Fruit fly (Drosophila melanogaster) whole organism, pupa: ENCODE results near the gene CG43403.

ENCODE experiments used
- CG10348 ChIP-seq: fragments of 200-800 bp; sonication (Bioruptor generic); IDR thresholded peaks from 2 replicates; pipeline ENCODE4 v1.3.6; 2022; ENCODE audit warnings: missing biosample characterization, missing genetic modification characterization
- CG12605 ChIP-seq: fragments of 200-800 bp; sonication (Bioruptor generic); IDR thresholded peaks from 2 replicates; pipeline ENCODE4 v1.3.6; 2022; ENCODE audit warnings: missing biosample characterization, missing genetic modification characterization
- CG13204 ChIP-seq: fragments of 200-800 bp; sonication (Bioruptor generic); optimal IDR thresholded peaks from 2 replicates; lab custom pipeline; 2018; ENCODE audit warnings: missing biosample characterization, mild to moderate bottlenecking, missing genetic modification characterization, moderate library complexity
- CG14655 ChIP-seq: fragments of 200-800 bp; sonication (Bioruptor generic); optimal IDR thresholded peaks from 3 replicates; lab custom pipeline; 2017; ENCODE audit warnings: mild to moderate bottlenecking, missing biosample characterization, missing genetic modification reagents, missing genetic modification characterization
- CG15710 ChIP-seq: fragments of 200-800 bp; sonication (Bioruptor generic); optimal IDR thresholded peaks from 2 replicates; lab custom pipeline; 2018; ENCODE audit warnings: missing biosample characterization, mild to moderate bottlenecking, missing genetic modification characterization, moderate library complexity
- CG17806 ChIP-seq: fragments of 200-800 bp; sonication (Bioruptor generic); optimal IDR thresholded peaks from 2 replicates; lab custom pipeline; 2018; ENCODE audit warnings: missing biosample characterization, mild to moderate bottlenecking, missing genetic modification characterization, moderate library complexity
- CG32121 ChIP-seq: fragments of 200-800 bp; sonication (Bioruptor generic); IDR thresholded peaks from 2 replicates; pipeline ENCODE4 v1.3.6; 2022; ENCODE audit warnings: missing biosample characterization, missing genetic modification characterization
- CG34367 ChIP-seq: fragments of 200-800 bp; sonication (Bioruptor generic); optimal IDR thresholded peaks from 2 replicates; lab custom pipeline; 2018; ENCODE audit warnings: missing biosample characterization, mild to moderate bottlenecking, missing genetic modification characterization
- CG4496 ChIP-seq: fragments of 200-800 bp; sonication (Bioruptor generic); IDR thresholded peaks from 3 replicates; pipeline ENCODE4 v1.3.6; 2022; ENCODE audit warnings: missing biosample characterization, missing genetic modification characterization
- CG8159 ChIP-seq: fragments of 200-800 bp; sonication (Bioruptor generic); optimal IDR thresholded peaks from 3 replicates; lab custom pipeline; 2018; ENCODE audit warnings: missing biosample characterization, mild to moderate bottlenecking, missing genetic modification characterization, moderate library complexity
- CG8301 ChIP-seq: fragments of 200-800 bp; sonication (Bioruptor generic); optimal IDR thresholded peaks from 2 replicates; lab custom pipeline; 2018; ENCODE audit warnings: missing biosample characterization, mild to moderate bottlenecking, missing genetic modification characterization
- CG9948 ChIP-seq: fragments of 200-800 bp; sonication (Bioruptor generic); optimal IDR thresholded peaks from 2 replicates; lab custom pipeline; 2018; ENCODE audit warnings: missing biosample characterization, mild to moderate bottlenecking, missing genetic modification characterization, moderate library complexity
- D1 ChIP-seq: fragments of 200-800 bp; sonication (Bioruptor generic); optimal IDR thresholded peaks from 2 replicates; lab custom pipeline; 2018; ENCODE audit warnings: missing biosample characterization, mild to moderate bottlenecking, missing genetic modification characterization, moderate library complexity
- EcR ChIP-seq: fragments of 200-800 bp; sonication (Bioruptor generic); optimal IDR thresholded peaks from 3 replicates; lab custom pipeline; 2019; ENCODE audit warnings: missing biosample characterization, missing genetic modification characterization, mild to moderate bottlenecking, moderate library complexity, missing genetic modification reagents
- Ets98B ChIP-seq: fragments of 200-800 bp; sonication (Bioruptor generic); IDR thresholded peaks from 2 replicates; pipeline ENCODE4 v1.3.6; 2022; ENCODE audit warnings: missing biosample characterization, missing genetic modification characterization
- Pif1A ChIP-seq: fragments of 200-800 bp; sonication (Bioruptor generic); optimal IDR thresholded peaks from 3 replicates; lab custom pipeline; 2016; ENCODE audit warnings: missing biosample characterization, missing genetic modification characterization
- Pif1B ChIP-seq: fragments of 200-800 bp; sonication (Bioruptor generic); optimal IDR thresholded peaks from 3 replicates; lab custom pipeline; 2016; ENCODE audit warnings: missing biosample characterization, missing genetic modification characterization
- Snoo ChIP-seq: fragments of 200-800 bp; sonication (Bioruptor generic); optimal IDR thresholded peaks from 3 replicates; lab custom pipeline; 2017; ENCODE audit warnings: missing biosample characterization, mild to moderate bottlenecking, missing genetic modification characterization, inconsistent platforms
- fd96Ca ChIP-seq: fragments of 200-800 bp; sonication (Bioruptor generic); IDR thresholded peaks from 3 replicates; pipeline ENCODE4 v1.3.6; 2022; ENCODE audit warnings: missing biosample characterization, missing genetic modification characterization
- gl ChIP-seq: fragments of 200-800 bp; sonication (Bioruptor generic); optimal IDR thresholded peaks from 2 replicates; lab custom pipeline; 2018; ENCODE audit warnings: missing biosample characterization, mild to moderate bottlenecking, missing genetic modification characterization
- rn ChIP-seq: fragments of 200-800 bp; sonication (Bioruptor generic); IDR thresholded peaks from 2 replicates; pipeline ENCODE4 v1.3.6; 2022; ENCODE audit warnings: missing biosample characterization, missing genetic modification characterization

The CG43403 gene

DNA sequence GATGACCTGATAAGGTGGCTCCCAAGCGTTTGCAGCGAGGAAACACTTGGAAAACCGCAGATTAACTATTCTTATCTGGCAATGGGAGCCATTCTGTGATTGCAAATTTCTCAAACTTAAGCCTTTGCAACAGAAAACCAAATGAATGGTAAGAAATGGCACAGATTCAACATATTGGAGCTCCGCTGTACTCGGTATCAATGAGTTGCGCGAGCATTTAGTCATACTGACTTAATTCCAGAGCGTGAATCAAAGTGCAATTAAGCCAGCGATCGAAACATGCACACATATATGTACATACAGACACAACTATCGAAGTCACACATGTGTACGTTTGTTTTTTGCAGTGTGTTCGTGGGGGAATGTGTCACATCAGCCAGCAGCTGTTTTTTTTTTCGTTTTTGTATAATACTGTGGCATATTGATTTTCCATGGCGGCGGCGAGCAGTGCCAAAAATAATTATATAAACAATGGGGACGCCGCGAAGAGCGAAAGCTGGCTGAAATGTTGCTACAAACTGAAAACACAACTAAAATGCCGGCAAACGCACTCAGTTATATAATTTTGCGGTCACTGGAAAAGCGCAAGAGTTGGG, 35.4 kb upstream of the CG43403 start:
- TF ChIP-seq CG15710 (tag; lab: Kevin White, UChicago) (peak; percentile 23), rn (GFP tag; lab: Robert Waterston, UW) (no peak), CG9948 (tag; lab: Kevin White, UChicago) (no peak), CG8159 (tag; lab: Kevin White, UChicago) (peak; percentile 9), CG10348 (GFP tag; lab: Robert Waterston, UW) (no peak), CG14655 (GFP tag; lab: Kevin White, UChicago) (no peak), Snoo (tag; lab: Kevin White, UChicago) (no peak), CG8301 (tag; lab: Kevin White, UChicago) (peak; percentile 41), CG34367 (tag; lab: Kevin White, UChicago) (peak; percentile 14), fd96Ca (GFP tag; lab: Robert Waterston, UW) (peak; percentile 62; the same call in 1 of the 3 replicates), CG17806 (tag; lab: Kevin White, UChicago) (peak; percentile 23), D1 (tag; lab: Kevin White, UChicago) (no peak), Pif1B (no peak), Ets98B (GFP tag; lab: Robert Waterston, UW) (peak; percentile 40), CG12605 (GFP tag; lab: Robert Waterston, UW) (peak; percentile 21; the same call in 1 of the 2 replicates), CG32121 (GFP tag; lab: Robert Waterston, UW) (peak; percentile 17; the same call in 1 of the 2 replicates), Pif1A (GFP tag; lab: Kevin White, UChicago) (no peak), CG4496 (peak; percentile 46; the same call in 1 of the 3 replicates), gl (tag; lab: Kevin White, UChicago) (peak; percentile 42), CG13204 (no peak), EcR (GFP tag; lab: Kevin White, UChicago) (peak; percentile 72)

DNA sequence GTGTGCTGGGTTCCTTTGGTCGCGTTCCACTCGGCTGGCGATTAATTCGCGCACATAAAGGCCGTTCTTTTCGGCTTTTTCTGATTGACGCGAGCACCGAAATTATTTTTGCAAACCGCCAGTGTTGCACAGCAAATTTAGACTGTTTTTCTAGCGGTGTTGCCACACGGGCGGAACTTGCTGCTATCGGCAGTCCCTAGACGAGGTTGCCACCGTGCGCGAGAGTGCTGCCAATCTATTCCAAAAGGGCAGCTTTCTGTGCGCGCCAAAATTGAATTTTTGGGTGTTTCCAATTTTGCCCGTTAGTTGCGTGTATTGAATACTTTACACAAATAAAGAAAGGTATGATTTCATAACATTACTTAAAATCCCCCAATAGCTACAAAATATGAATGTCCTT, 34.7 kb upstream of the CG43403 start, which contains the start of gene Drp1:
Drp1 (minus strand) TSS at position 146 of the 400 bp plus-strand sequence.
- TF ChIP-seq CG17806 (tag; lab: Kevin White, UChicago), result no peak
- no peak for TF ChIP-seq D1 (tag; lab: Kevin White, UChicago)
- TF ChIP-seq CG4496, result 0 out of 3 replicates have a peak, but pooled peaks have one; percentile 32
- TF ChIP-seq Ets98B (GFP tag; lab: Robert Waterston, UW), result no peak

DNA sequence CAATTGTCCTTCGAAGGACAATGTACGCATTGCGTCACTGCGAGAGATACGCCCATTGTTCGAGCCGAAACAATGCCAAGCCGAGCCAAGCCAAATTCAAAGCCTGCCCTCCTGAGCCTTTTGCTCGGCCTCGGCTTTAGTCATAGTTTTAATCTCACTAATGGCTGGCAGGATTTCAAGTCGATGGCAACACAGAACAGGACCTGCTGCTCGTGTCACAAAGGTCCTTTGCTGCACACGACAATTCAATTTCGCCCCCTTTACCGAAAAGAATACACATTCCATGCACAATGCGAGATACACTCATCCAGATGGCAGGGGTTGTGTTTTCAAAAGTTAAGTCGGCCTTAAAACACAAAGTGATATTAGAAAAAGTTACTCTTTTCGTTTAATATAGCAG, 28.4 kb upstream of the CG43403 start, which contains the start of gene CG15394:
CG15394 (plus strand) TSS at position 301 of the 400 bp plus-strand sequence.
- TF ChIP-seq EcR (GFP tag; lab: Kevin White, UChicago) (no peak), CG32121 (GFP tag; lab: Robert Waterston, UW) (no peak), CG12605 (GFP tag; lab: Robert Waterston, UW) (no peak), CG8159 (tag; lab: Kevin White, UChicago) (no peak), fd96Ca (GFP tag; lab: Robert Waterston, UW) (no peak), CG9948 (tag; lab: Kevin White, UChicago) (no peak), CG10348 (GFP tag; lab: Robert Waterston, UW) (no peak), CG13204 (no peak), Pif1A (GFP tag; lab: Kevin White, UChicago) (no peak), CG15710 (tag; lab: Kevin White, UChicago) (no peak), Snoo (tag; lab: Kevin White, UChicago) (no peak), CG34367 (tag; lab: Kevin White, UChicago) (no peak), CG14655 (GFP tag; lab: Kevin White, UChicago) (no peak), CG8301 (tag; lab: Kevin White, UChicago) (no peak), gl (tag; lab: Kevin White, UChicago) (no peak), CG4496 (no peak)

DNA sequence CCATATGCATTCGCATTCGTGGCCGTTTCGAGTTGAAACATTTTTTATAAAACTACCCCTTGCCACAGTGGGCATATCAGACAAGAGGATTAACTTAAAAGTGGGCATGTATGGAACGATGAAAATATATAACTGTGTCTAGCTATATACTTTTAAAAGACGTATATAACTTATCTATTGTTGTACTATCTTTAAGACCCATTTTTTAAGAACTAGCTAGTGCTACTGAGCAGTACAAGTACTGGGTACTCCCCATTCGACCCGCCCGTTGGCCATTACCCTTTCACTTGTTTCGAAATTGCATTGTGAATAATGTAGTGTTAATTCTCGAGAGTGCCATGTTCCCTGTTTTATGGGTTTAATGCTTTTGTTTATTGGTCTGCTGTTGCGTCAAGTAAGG, 13.3 kb upstream of the CG43403 start:
- no peak for TF ChIP-seq CG32121 (GFP tag; lab: Robert Waterston, UW)
- no peak for TF ChIP-seq D1 (tag; lab: Kevin White, UChicago)
- TF ChIP-seq CG8159 (tag; lab: Kevin White, UChicago), result peak; percentile 35
- TF ChIP-seq Ets98B (GFP tag; lab: Robert Waterston, UW), result no peak
- no peak for TF ChIP-seq CG9948 (tag; lab: Kevin White, UChicago)

DNA sequence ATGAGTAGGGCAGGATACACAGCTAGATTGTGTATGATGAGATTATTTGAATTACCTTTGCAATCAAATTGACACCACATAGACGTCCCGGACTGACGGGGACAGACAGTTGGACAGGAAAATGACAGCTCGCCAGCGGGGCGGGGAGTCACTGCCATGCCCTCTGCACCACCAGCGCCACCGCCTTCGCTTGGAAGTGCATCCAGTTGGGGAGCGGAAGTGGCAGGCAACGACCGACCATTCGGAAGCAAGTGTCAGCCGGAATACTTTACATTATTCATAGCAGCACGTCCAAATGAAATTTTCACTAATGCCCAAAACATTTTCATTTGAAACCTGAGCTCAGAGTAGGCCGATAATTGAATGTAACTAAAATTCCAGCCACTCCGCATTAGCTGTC, 10.3 kb upstream of the CG43403 start, which contains the start of gene CG15395:
CG15395 (plus strand) TSS at position 301 of the 400 bp plus-strand sequence.
- TF ChIP-seq CG12605 (GFP tag; lab: Robert Waterston, UW) (no peak), Ets98B (GFP tag; lab: Robert Waterston, UW) (no peak), CG13204 (no peak), CG8159 (tag; lab: Kevin White, UChicago) (no peak), CG34367 (tag; lab: Kevin White, UChicago) (no peak)

DNA sequence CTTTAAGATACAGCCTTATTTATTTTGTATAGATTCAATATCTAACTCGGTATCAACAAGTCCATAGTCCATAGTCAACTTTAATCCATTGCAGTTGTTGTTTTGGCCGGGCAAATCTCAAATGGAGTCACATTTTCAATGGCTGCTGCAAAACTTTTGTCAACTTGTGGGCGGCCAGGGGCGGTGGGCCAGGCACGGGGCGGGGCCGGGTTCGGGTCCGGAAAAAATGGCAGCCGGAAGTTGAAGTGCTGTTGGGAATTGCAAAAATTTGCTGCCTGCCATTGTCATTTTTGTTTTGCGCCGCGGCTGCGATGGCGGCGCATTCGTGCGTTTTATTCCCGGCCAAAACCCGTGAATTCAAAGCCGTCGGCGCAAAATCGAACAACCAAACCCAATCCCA, 4.0 kb downstream of the CG43403 start:
- TF ChIP-seq Ets98B (GFP tag; lab: Robert Waterston, UW) (no peak), CG14655 (GFP tag; lab: Kevin White, UChicago) (no peak), CG9948 (tag; lab: Kevin White, UChicago) (no peak), CG12605 (GFP tag; lab: Robert Waterston, UW) (no peak)
